Fruit fly (Drosophila melanogaster) whole organism, embryonic: ENCODE data around the gene heix.
A peak's percentile ranks its signal among the peaks of the same experiment; 100 is the strongest.

ENCODE experiments used
- B-H2 ChIP-seq: fragments of 200-800 bp; sonication (Bioruptor generic); optimal IDR thresholded peaks from 2 replicates; lab custom pipeline; 2018; ENCODE audit warnings: missing biosample characterization, mild to moderate bottlenecking, missing genetic modification characterization
- CG10321 ChIP-seq: fragments of 200-800 bp; sonication (Bioruptor generic); IDR thresholded peaks from 2 replicates; pipeline ENCODE4 v1.3.6; 2022; ENCODE audit warnings: missing biosample characterization, missing genetic modification characterization
- CG10462 ChIP-seq: fragments of 200-800 bp; sonication (Bioruptor generic); optimal IDR thresholded peaks from 2 replicates; lab custom pipeline; 2016; ENCODE audit warnings: missing biosample characterization, missing genetic modification characterization
- CG10565 ChIP-seq: fragments of 200-800 bp; sonication (Bioruptor generic); optimal IDR thresholded peaks from 3 replicates; lab custom pipeline; 2016; ENCODE audit warnings: missing biosample characterization, mild to moderate bottlenecking, missing genetic modification characterization
- CG11398 ChIP-seq: fragments of 200-800 bp; sonication (Bioruptor generic); optimal IDR thresholded peaks from 2 replicates; lab custom pipeline; 2016; ENCODE audit warnings: missing biosample characterization, missing genetic modification characterization
- CG11695 ChIP-seq: fragments of 200-800 bp; sonication (Bioruptor generic); IDR thresholded peaks from 3 replicates; pipeline ENCODE4 v1.3.6; 2022; ENCODE audit warnings: missing biosample characterization, missing genetic modification characterization
- CG12219 ChIP-seq: fragments of 200-800 bp; sonication (Bioruptor generic); optimal IDR thresholded peaks from 3 replicates; lab custom pipeline; 2018; ENCODE audit warnings: missing biosample characterization, mild to moderate bottlenecking, missing genetic modification characterization
- CG12236 ChIP-seq: fragments of 200-800 bp; sonication (Bioruptor generic); optimal IDR thresholded peaks from 2 replicates; lab custom pipeline; 2016; ENCODE audit warnings: missing biosample characterization, missing genetic modification characterization
- CG14050 ChIP-seq: fragments of 200-800 bp; sonication (Bioruptor generic); IDR thresholded peaks from 3 replicates; pipeline ENCODE4 v1.3.6; 2022; ENCODE audit warnings: missing biosample characterization, missing genetic modification characterization
- CG1603 ChIP-seq: fragments of 200-800 bp; sonication (Bioruptor generic); optimal IDR thresholded peaks from 2 replicates; lab custom pipeline; 2019; ENCODE audit warnings: missing biosample characterization, mild to moderate bottlenecking, missing genetic modification characterization, moderate library complexity
- CG16813 ChIP-seq: fragments of 200-800 bp; sonication (Bioruptor generic); IDR thresholded peaks from 3 replicates; pipeline ENCODE4 v1.3.6; 2022; ENCODE audit warnings: missing biosample characterization, missing genetic modification characterization; ENCODE audit not compliant: partially characterized antibody
- CG2116 ChIP-seq: fragments of 200-800 bp; sonication (Bioruptor generic); optimal IDR thresholded peaks from 3 replicates; lab custom pipeline; 2018; ENCODE audit warnings: missing biosample characterization, mild to moderate bottlenecking, missing genetic modification characterization
- CG2120 ChIP-seq: fragments of 200-800 bp; sonication (Bioruptor generic); optimal IDR thresholded peaks from 3 replicates; lab custom pipeline; 2016; ENCODE audit warnings: missing biosample characterization, missing genetic modification characterization
- CG2678 ChIP-seq: fragments of 200-800 bp; sonication (Bioruptor generic); optimal IDR thresholded peaks from 3 replicates; lab custom pipeline; 2019; ENCODE audit warnings: missing biosample characterization, mild to moderate bottlenecking, missing genetic modification characterization, moderate library complexity
- CG31365 ChIP-seq: fragments of 200-800 bp; sonication (Bioruptor generic); optimal IDR thresholded peaks from 2 replicates; lab custom pipeline; 2018; ENCODE audit warnings: missing biosample characterization, mild to moderate bottlenecking, missing genetic modification characterization
- CG31388 ChIP-seq: fragments of 200-800 bp; sonication (Bioruptor generic); optimal IDR thresholded peaks from 2 replicates; lab custom pipeline; 2016; ENCODE audit warnings: missing biosample characterization, missing genetic modification characterization
- CG33213 ChIP-seq: fragments of 200-800 bp; sonication (Bioruptor generic); optimal IDR thresholded peaks from 3 replicates; lab custom pipeline; 2016; ENCODE audit warnings: missing biosample characterization, missing genetic modification characterization
- CG42726 ChIP-seq: fragments of 200-800 bp; sonication (Bioruptor generic); IDR thresholded peaks from 2 replicates; pipeline ENCODE4 v1.3.6; 2022; ENCODE audit warnings: missing biosample characterization, missing genetic modification characterization; ENCODE audit not compliant: partially characterized antibody
- CG43689 ChIP-seq: fragments of 200-800 bp; sonication (Bioruptor generic); IDR thresholded peaks from 2 replicates; pipeline ENCODE4 v1.3.6; 2022; ENCODE audit warnings: missing biosample characterization, missing genetic modification characterization
- CG7987 ChIP-seq: fragments of 200-800 bp; sonication (Bioruptor generic); optimal IDR thresholded peaks from 2 replicates; lab custom pipeline; 2018; ENCODE audit warnings: missing biosample characterization, mild to moderate bottlenecking, missing genetic modification characterization, moderate library complexity
- CG8359 ChIP-seq: fragments of 200-800 bp; sonication (Bioruptor generic); optimal IDR thresholded peaks from 2 replicates; lab custom pipeline; 2017; ENCODE audit warnings: missing biosample characterization, mild to moderate bottlenecking, missing genetic modification characterization, borderline replicate concordance
- CkIIα-i1 ChIP-seq: fragments of 200-800 bp; sonication (Bioruptor generic); IDR thresholded peaks from 2 replicates; pipeline ENCODE4 v1.3.6; 2022; ENCODE audit warnings: missing biosample characterization, missing genetic modification characterization
- D19A ChIP-seq: fragments of 200-800 bp; optimal IDR thresholded peaks from 3 replicates; lab custom pipeline; 2019; ENCODE audit warnings: missing biosample characterization, mild to moderate bottlenecking, missing genetic modification characterization, moderate library complexity
- D19B ChIP-seq: fragments of 200-800 bp; sonication (Bioruptor generic); optimal IDR thresholded peaks from 2 replicates; lab custom pipeline; 2017; ENCODE audit warnings: missing biosample characterization, mild to moderate bottlenecking, missing genetic modification characterization
- Ets65A ChIP-seq: fragments of 200-800 bp; sonication (Bioruptor generic); peaks from one replicate; lab custom pipeline; 2016; ENCODE audit warnings: missing biosample characterization, missing genetic modification characterization
- HHEX ChIP-seq: fragments of 200-800 bp; sonication (Bioruptor generic); optimal IDR thresholded peaks from 3 replicates; lab custom pipeline; 2017; ENCODE audit warnings: missing biosample characterization, mild to moderate bottlenecking, missing genetic modification characterization, missing genetic modification reagents
- HLH3B ChIP-seq: fragments of 200-800 bp; sonication (Bioruptor generic); IDR thresholded peaks from 2 replicates; pipeline ENCODE4 v1.3.6; 2022; ENCODE audit warnings: missing biosample characterization, missing genetic modification characterization
- Hr51 ChIP-seq, 2 experiments: fragments of 200-800 bp; sonication (Bioruptor generic); optimal IDR thresholded peaks; 2 replicates in 1 of 2; 3 replicates in 1 of 2; lab custom pipeline; 2016 to 2018; ENCODE audit warnings: missing biosample characterization in 2 of 2, missing genetic modification characterization in 2 of 2, mild to moderate bottlenecking in 1 of 2, moderate library complexity in 1 of 2
- Nf-YA ChIP-seq: fragments of 200-800 bp; sonication (Bioruptor generic); IDR thresholded peaks from 2 replicates; pipeline ENCODE4 v1.3.6; 2022; ENCODE audit warnings: missing biosample characterization, missing genetic modification characterization
- Nf-YB ChIP-seq: fragments of 200-800 bp; sonication (Bioruptor generic); optimal IDR thresholded peaks from 3 replicates; lab custom pipeline; 2019; ENCODE audit warnings: missing biosample characterization, mild to moderate bottlenecking, missing genetic modification characterization, moderate library complexity
- Optix ChIP-seq: fragments of 200-800 bp; sonication (Bioruptor generic); IDR thresholded peaks from 3 replicates; pipeline ENCODE4 v1.3.6; 2022; ENCODE audit warnings: missing biosample characterization, missing genetic modification characterization
- Ravus ChIP-seq: fragments of 200-800 bp; sonication (Bioruptor generic); IDR thresholded peaks from 2 replicates; pipeline ENCODE4 v1.3.6; 2022; ENCODE audit warnings: missing biosample characterization, missing genetic modification characterization
- Sox100B ChIP-seq: fragments of 200-800 bp; sonication (Bioruptor generic); optimal IDR thresholded peaks from 3 replicates; lab custom pipeline; 2018; ENCODE audit warnings: missing biosample characterization, mild to moderate bottlenecking, missing genetic modification characterization
- Tbp ChIP-seq: fragments of >200 bp; optimal IDR thresholded peaks from 2 replicates; lab custom pipeline; 2018; ENCODE audit warnings: missing biosample characterization, missing genetic modification characterization
- Xbp1 ChIP-seq: fragments of 200-800 bp; sonication (Bioruptor generic); optimal IDR thresholded peaks from 3 replicates; lab custom pipeline; 2016; ENCODE audit warnings: missing biosample characterization, mild to moderate bottlenecking, missing genetic modification characterization
- abd-A ChIP-seq: fragments of 200-800 bp; sonication (Bioruptor generic); optimal IDR thresholded peaks from 3 replicates; lab custom pipeline; 2019; ENCODE audit warnings: missing biosample characterization, mild to moderate bottlenecking, missing genetic modification characterization, moderate library complexity
- bsh ChIP-seq, 2 experiments: fragments of 200-800 bp; sonication (Bioruptor generic); optimal IDR thresholded peaks; 2 replicates each; lab custom pipeline; 2017 to 2018; ENCODE audit warnings: mild to moderate bottlenecking in 2 of 2, missing biosample characterization in 2 of 2, missing genetic modification characterization in 2 of 2, moderate library complexity in 1 of 2
- cg ChIP-seq: fragments of 200-800 bp; sonication (Bioruptor generic); optimal IDR thresholded peaks from 3 replicates; lab custom pipeline; 2019; ENCODE audit warnings: missing biosample characterization, mild to moderate bottlenecking, missing genetic modification characterization, moderate library complexity
- chm ChIP-seq: fragments of 200-800 bp; sonication (Bioruptor generic); IDR thresholded peaks from 2 replicates; pipeline ENCODE4 v1.3.6; 2022; ENCODE audit warnings: missing biosample characterization, missing genetic modification characterization
- croc ChIP-seq: fragments of 200-800 bp; sonication (Bioruptor generic); conservative IDR thresholded peaks from 3 replicates; pipeline ENCODE4 v1.3.6; 2022; ENCODE audit warnings: missing biosample characterization, missing genetic modification characterization
- dan ChIP-seq: fragments of 200-800 bp; sonication (Bioruptor generic); IDR thresholded peaks from 2 replicates; pipeline ENCODE4 v1.3.6; 2022; ENCODE audit warnings: missing biosample characterization, missing genetic modification characterization
- dmrt99B ChIP-seq: fragments of 200-800 bp; sonication (Bioruptor generic); optimal IDR thresholded peaks from 2 replicates; lab custom pipeline; 2018; ENCODE audit warnings: missing biosample characterization, mild to moderate bottlenecking, missing genetic modification characterization, moderate library complexity
- eve ChIP-seq, 2 experiments: fragments of >200 bp; optimal IDR thresholded peaks; 2 replicates each; lab custom pipeline; 2017; ENCODE audit warnings: missing biosample characterization in 2 of 2, missing genetic modification characterization in 2 of 2
- exex ChIP-seq: fragments of 200-800 bp; sonication (Bioruptor generic); optimal IDR thresholded peaks from 4 replicates; lab custom pipeline; 2018; ENCODE audit warnings: missing biosample characterization, mild to moderate bottlenecking, missing genetic modification characterization, moderate library complexity
- gce ChIP-seq: fragments of 200-800 bp; sonication (Bioruptor generic); IDR thresholded peaks from 3 replicates; pipeline ENCODE4 v1.3.6; 2022; ENCODE audit warnings: missing biosample characterization, missing genetic modification characterization
- hth ChIP-seq: fragments of >200 bp; optimal IDR thresholded peaks from 2 replicates; lab custom pipeline; 2017; ENCODE audit warnings: inconsistent platforms
- pros ChIP-seq: fragments of 200-800 bp; sonication (Bioruptor generic); optimal IDR thresholded peaks from 3 replicates; lab custom pipeline; 2019; ENCODE audit warnings: missing biosample characterization, mild to moderate bottlenecking, missing genetic modification characterization, moderate library complexity
- slbo ChIP-seq: fragments of 200-800 bp; sonication (Bioruptor generic); IDR thresholded peaks from 2 replicates; pipeline ENCODE4 v1.3.6; 2022; ENCODE audit warnings: missing biosample characterization, missing genetic modification characterization
- zf30C ChIP-seq: fragments of 200-800 bp; sonication (Bioruptor generic); optimal IDR thresholded peaks from 3 replicates; lab custom pipeline; 2018; ENCODE audit warnings: missing biosample characterization, mild to moderate bottlenecking, missing genetic modification characterization

heix gene

DNA sequence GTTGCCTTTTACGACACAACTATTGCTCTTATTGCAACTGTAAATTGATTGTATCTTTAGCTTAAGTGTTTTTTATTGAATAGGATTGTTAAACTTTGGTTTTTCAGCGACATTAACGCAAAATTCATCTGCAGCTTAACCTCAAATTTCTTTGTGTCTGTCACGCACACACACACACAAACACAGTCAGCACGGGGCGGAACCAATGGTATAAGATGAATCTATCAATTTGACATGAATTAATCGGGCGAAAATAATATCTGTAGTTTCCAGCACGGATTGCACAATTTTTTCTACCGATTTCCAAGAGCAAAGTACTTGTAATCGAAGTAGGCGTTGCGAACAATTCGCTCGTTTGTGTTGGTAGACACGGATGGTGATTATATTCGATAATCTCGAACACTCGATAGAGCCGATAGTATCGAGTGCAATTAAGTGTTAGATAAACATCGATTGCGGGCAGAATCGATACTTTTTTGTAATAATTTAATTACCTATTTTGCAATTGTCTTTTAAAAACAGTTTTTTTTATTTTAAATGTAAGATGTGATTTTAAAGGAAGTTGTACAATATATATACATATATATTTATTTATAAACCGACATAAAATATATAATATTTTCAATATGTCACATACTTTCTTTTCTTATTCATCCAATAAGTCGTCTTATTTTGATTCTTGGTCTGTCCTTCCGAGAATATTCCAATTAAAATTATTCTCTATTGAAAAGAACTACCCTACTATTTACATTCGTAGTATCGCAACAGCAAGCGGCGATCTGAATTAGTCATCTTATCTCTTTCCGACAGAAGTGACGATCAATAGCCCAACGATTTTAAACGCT, 42.2 kb downstream of the heix start, which contains the start of the genes PRL-1 and EndoGI (continued):
- TF ChIP-seq CG11398 (GFP tag; lab: Kevin White, UChicago): no peak
- no peak for TF ChIP-seq CG12236
- TF ChIP-seq CG10321 (GFP tag; lab: Robert Waterston, UW): peak; percentile 59; the same call in 1 of the 2 replicates
- TF ChIP-seq CG2678 (tag; lab: Kevin White, UChicago): peak; percentile 89
- TF ChIP-seq Xbp1: peak; percentile 46
- TF ChIP-seq cg: peak; percentile 96
- TF ChIP-seq D19A (tag; lab: Kevin White, UChicago): peak; percentile 76
- TF ChIP-seq chm: peak; percentile 83; the same call in 1 of the 2 replicates
- TF ChIP-seq zf30C (GFP tag; lab: Kevin White, UChicago): no peak
- TF ChIP-seq CG2120 (GFP tag; lab: Kevin White, UChicago): peak; percentile 71
- no peak for TF ChIP-seq CG7987 (GFP tag; lab: Kevin White, UChicago)
- no peak for TF ChIP-seq CG43689 (GFP tag; lab: Robert Waterston, UW)
- TF ChIP-seq CG42726 (GFP tag; lab: Robert Waterston, UW): peak; percentile 98
- peak; percentile 81 for TF ChIP-seq B-H2 (GFP tag; lab: Kevin White, UChicago)
- TF ChIP-seq eve (GFP tag; optimal IDR thresholded peaks at IDR 0.05; lab: Kevin White, UChicago): no peak
- TF ChIP-seq hth (lab: Kevin White, UChicago): no peak
- TF ChIP-seq slbo: peak; percentile 81
- TF ChIP-seq CG12219 (GFP tag; lab: Kevin White, UChicago): no peak
- TF ChIP-seq croc (GFP tag; lab: Robert Waterston, UW): no peak
- TF ChIP-seq Nf-YA: peak; percentile 18
- TF ChIP-seq D19B (GFP tag; lab: Kevin White, UChicago): no peak
- TF ChIP-seq CG31388: no peak
- TF ChIP-seq pros: no peak
- TF ChIP-seq CG8359 (GFP tag; lab: Kevin White, UChicago): no peak
- peak; percentile 68 for TF ChIP-seq Nf-YB (GFP tag; lab: Kevin White, UChicago)
- peak; percentile 100 for TF ChIP-seq CG16813 (GFP tag; lab: Robert Waterston, UW)
- TF ChIP-seq CG1603: peak; percentile 70
- peak; percentile 43; the same call in 1 of the 3 replicates for TF ChIP-seq CG14050 (GFP tag; lab: Robert Waterston, UW)
- TF ChIP-seq CG10565 (GFP tag; lab: Kevin White, UChicago): no peak
- peak; percentile 84; the same call in 1 of the 2 replicates for TF ChIP-seq HLH3B (GFP tag; lab: Robert Waterston, UW)
- TF ChIP-seq gce (GFP tag; lab: Robert Waterston, UW): peak; percentile 73; the same call in 1 of the 3 replicates
- peak; percentile 81 for TF ChIP-seq Sox100B (GFP tag; lab: Kevin White, UChicago)
- TF ChIP-seq Hr51 (GFP tag; optimal IDR thresholded peaks at IDR 0.05; lab: Kevin White, UChicago): peak; percentile 12 to 90
- peak; percentile 83 for TF ChIP-seq CG2116
- TF ChIP-seq dmrt99B (tag; lab: Kevin White, UChicago): no peak
- peak; percentile 90 for TF ChIP-seq CG11695 (GFP tag; lab: Robert Waterston, UW)
- TF ChIP-seq CG33213 (GFP tag; lab: Kevin White, UChicago): peak; percentile 25
- TF ChIP-seq bsh (GFP tag; optimal IDR thresholded peaks at IDR 0.05; lab: Kevin White, UChicago): peak in 1 of 2 experiments; percentile 84
- no peak for TF ChIP-seq Tbp (GFP tag; lab: Kevin White, UChicago)
- no peak for TF ChIP-seq CkIIα-i1
- TF ChIP-seq CG31365 (tag; lab: Kevin White, UChicago): no peak
- TF ChIP-seq HHEX: no peak
- peak; percentile 37; the same call in 1 of the 2 replicates for TF ChIP-seq Ravus
- TF ChIP-seq abd-A (tag; lab: Kevin White, UChicago): no peak
- no peak for TF ChIP-seq Optix (GFP tag; lab: Robert Waterston, UW)
- TF ChIP-seq CG10462 (GFP tag; lab: Kevin White, UChicago): peak; percentile 19
- no peak for TF ChIP-seq dan (GFP tag; lab: Robert Waterston, UW)
- peak; percentile 66 for TF ChIP-seq Ets65A
- peak; percentile 71 for TF ChIP-seq exex (tag; lab: Kevin White, UChicago)
